Fruit fly (Drosophila melanogaster) whole organism, embryonic: ENCODE results near the gene CG7806.
A peak's percentile ranks its signal among the peaks of the same experiment; 100 is the strongest.

Experiments
- CG10209 ChIP-seq: fragments of 200-800 bp; sonication (Bioruptor generic); optimal IDR thresholded peaks from 3 replicates; lab custom pipeline; 2017; ENCODE audit warnings: missing biosample characterization, mild to moderate bottlenecking, missing genetic modification characterization, missing genetic modification reagents
- CG11093 ChIP-seq: fragments of 200-800 bp; sonication (Bioruptor generic); IDR thresholded peaks from 3 replicates; pipeline ENCODE4 v1.3.6; 2022; ENCODE audit warnings: missing biosample characterization, missing genetic modification characterization
- CG14667 ChIP-seq: fragments of 200-800 bp; sonication (Bioruptor generic); IDR thresholded peaks from 2 replicates; pipeline ENCODE4 v1.3.6; 2022; ENCODE audit warnings: missing biosample characterization, missing genetic modification characterization
- CG14860 ChIP-seq: fragments of 200-800 bp; sonication (Bioruptor generic); IDR thresholded peaks from 3 replicates; pipeline ENCODE4 v1.3.6; 2022; ENCODE audit warnings: missing biosample characterization, missing genetic modification characterization; ENCODE audit not compliant: partially characterized antibody
- CG15601 ChIP-seq: fragments of 200-800 bp; sonication (Bioruptor generic); optimal IDR thresholded peaks from 3 replicates; lab custom pipeline; 2019; ENCODE audit warnings: missing biosample characterization, mild to moderate bottlenecking, missing genetic modification characterization, moderate library complexity
- CG16813 ChIP-seq: fragments of 200-800 bp; sonication (Bioruptor generic); IDR thresholded peaks from 3 replicates; pipeline ENCODE4 v1.3.6; 2022; ENCODE audit warnings: missing biosample characterization, missing genetic modification characterization; ENCODE audit not compliant: partially characterized antibody
- CG17186 ChIP-seq: fragments of 200-800 bp; sonication (Bioruptor generic); optimal IDR thresholded peaks from 3 replicates; lab custom pipeline; 2017; ENCODE audit warnings: missing biosample characterization, missing genetic modification reagents, missing genetic modification characterization
- CG17385 ChIP-seq: fragments of 200-800 bp; sonication (Bioruptor generic); optimal IDR thresholded peaks from 3 replicates; lab custom pipeline; 2018; ENCODE audit warnings: missing biosample characterization, mild to moderate bottlenecking, missing genetic modification characterization
- CG17912 ChIP-seq: fragments of 200-800 bp; sonication (Bioruptor generic); optimal IDR thresholded peaks from 2 replicates; lab custom pipeline; 2018; ENCODE audit warnings: missing biosample characterization, mild to moderate bottlenecking, missing genetic modification characterization
- CG18619 ChIP-seq: fragments of 200-800 bp; sonication (Bioruptor generic); optimal IDR thresholded peaks from 3 replicates; lab custom pipeline; 2017; ENCODE audit warnings: missing biosample characterization, mild to moderate bottlenecking, missing genetic modification characterization
- CG2116 ChIP-seq: fragments of 200-800 bp; sonication (Bioruptor generic); optimal IDR thresholded peaks from 3 replicates; lab custom pipeline; 2018; ENCODE audit warnings: missing biosample characterization, mild to moderate bottlenecking, missing genetic modification characterization
- CG30403 ChIP-seq: fragments of 200-800 bp; sonication (Bioruptor generic); optimal IDR thresholded peaks from 3 replicates; lab custom pipeline; 2016; ENCODE audit warnings: missing biosample characterization, missing genetic modification characterization
- CG32767 ChIP-seq: fragments of 200-800 bp; sonication (Bioruptor generic); IDR thresholded peaks from 2 replicates; pipeline ENCODE4 v1.3.6; 2022; ENCODE audit warnings: missing biosample characterization, missing genetic modification characterization
- CG4360 ChIP-seq: fragments of 200-800 bp; sonication (Bioruptor generic); IDR thresholded peaks from 2 replicates; pipeline ENCODE4 v1.3.6; 2022; ENCODE audit warnings: missing biosample characterization, missing genetic modification characterization
- CG5180 ChIP-seq: fragments of 200-800 bp; sonication (Bioruptor generic); optimal IDR thresholded peaks from 3 replicates; lab custom pipeline; 2017; ENCODE audit warnings: missing biosample characterization, missing genetic modification characterization, mild to moderate bottlenecking, moderate library complexity, missing genetic modification reagents
- CG6654 ChIP-seq: fragments of 200-800 bp; sonication (Bioruptor generic); optimal IDR thresholded peaks from 2 replicates; lab custom pipeline; 2017; ENCODE audit warnings: missing biosample characterization, mild to moderate bottlenecking, missing genetic modification characterization
- CG7357 ChIP-seq: fragments of 200-800 bp; sonication (Bioruptor generic); IDR thresholded peaks from 3 replicates; pipeline ENCODE4 v1.3.6; 2022; ENCODE audit warnings: missing biosample characterization, missing genetic modification characterization
- CG9817 ChIP-seq: fragments of 200-800 bp; sonication (Bioruptor generic); optimal IDR thresholded peaks from 2 replicates; lab custom pipeline; 2018; ENCODE audit warnings: missing biosample characterization, mild to moderate bottlenecking, missing genetic modification characterization, moderate library complexity
- Chrac-16 ChIP-seq: fragments of 200-800 bp; sonication (Bioruptor generic); optimal IDR thresholded peaks from 3 replicates; lab custom pipeline; 2016; ENCODE audit warnings: missing biosample characterization, missing genetic modification characterization
- D19A ChIP-seq: fragments of 200-800 bp; optimal IDR thresholded peaks from 3 replicates; lab custom pipeline; 2019; ENCODE audit warnings: missing biosample characterization, mild to moderate bottlenecking, missing genetic modification characterization, moderate library complexity
- Dek ChIP-seq: fragments of 200-800 bp; sonication (Bioruptor generic); optimal IDR thresholded peaks from 3 replicates; lab custom pipeline; 2019; ENCODE audit warnings: missing biosample characterization, mild to moderate bottlenecking, missing genetic modification characterization, moderate library complexity
- Dip2 ChIP-seq: fragments of 200-800 bp; sonication (Bioruptor generic); IDR thresholded peaks from 2 replicates; pipeline ENCODE4 v1.3.6; 2022; ENCODE audit warnings: missing biosample characterization, missing genetic modification characterization
- Ets97D ChIP-seq: fragments of 200-800 bp; sonication (Bioruptor generic); optimal IDR thresholded peaks from 3 replicates; lab custom pipeline; 2016; ENCODE audit warnings: missing biosample characterization, missing genetic modification characterization
- NFAT ChIP-seq: fragments of 200-800 bp; sonication (Bioruptor generic); IDR thresholded peaks from 2 replicates; pipeline ENCODE4 v1.3.6; 2022; ENCODE audit warnings: missing biosample characterization, missing genetic modification characterization
- Oli ChIP-seq: fragments of 200-800 bp; sonication (Bioruptor generic); optimal IDR thresholded peaks from 2 replicates; lab custom pipeline; 2018; ENCODE audit warnings: missing biosample characterization, mild to moderate bottlenecking, missing genetic modification characterization, moderate library complexity
- Optix ChIP-seq: fragments of 200-800 bp; sonication (Bioruptor generic); IDR thresholded peaks from 3 replicates; pipeline ENCODE4 v1.3.6; 2022; ENCODE audit warnings: missing biosample characterization, missing genetic modification characterization
- Ptx1 ChIP-seq: fragments of 200-800 bp; sonication (Bioruptor generic); IDR thresholded peaks from 2 replicates; pipeline ENCODE4 v1.3.6; 2022; ENCODE audit warnings: missing biosample characterization, missing genetic modification characterization
- Sry-δ ChIP-seq: fragments of 200-800 bp; sonication (Bioruptor generic); optimal IDR thresholded peaks from 2 replicates; lab custom pipeline; 2016; ENCODE audit warnings: missing biosample characterization, missing genetic modification characterization
- ara ChIP-seq: fragments of 200-800 bp; sonication (Bioruptor generic); IDR thresholded peaks from 2 replicates; pipeline ENCODE4 v1.3.6; 2022; ENCODE audit warnings: missing biosample characterization, missing genetic modification characterization
- ci ChIP-seq: fragments of 200-800 bp; sonication (Bioruptor generic); IDR thresholded peaks from 3 replicates; pipeline ENCODE4 v1.3.6; 2022; ENCODE audit warnings: missing biosample characterization, missing genetic modification characterization
- dan ChIP-seq: fragments of 200-800 bp; sonication (Bioruptor generic); IDR thresholded peaks from 2 replicates; pipeline ENCODE4 v1.3.6; 2022; ENCODE audit warnings: missing biosample characterization, missing genetic modification characterization
- eve ChIP-seq, 2 experiments: fragments of >200 bp; optimal IDR thresholded peaks; 2 replicates each; lab custom pipeline; 2017; ENCODE audit warnings: missing biosample characterization in 2 of 2, missing genetic modification characterization in 2 of 2
- ewg ChIP-seq: fragments of 200-800 bp; sonication (Bioruptor generic); optimal IDR thresholded peaks from 3 replicates; lab custom pipeline; 2017; ENCODE audit warnings: mild to moderate bottlenecking, missing biosample characterization, missing genetic modification reagents, missing genetic modification characterization
- eyg ChIP-seq: fragments of 200-800 bp; sonication (Bioruptor generic); optimal IDR thresholded peaks from 3 replicates; lab custom pipeline; 2016; ENCODE audit warnings: missing biosample characterization, missing genetic modification characterization
- fru ChIP-seq: fragments of >200 bp; optimal IDR thresholded peaks from 2 replicates; lab custom pipeline; 2017
- gce ChIP-seq: fragments of 200-800 bp; sonication (Bioruptor generic); IDR thresholded peaks from 3 replicates; pipeline ENCODE4 v1.3.6; 2022; ENCODE audit warnings: missing biosample characterization, missing genetic modification characterization
- hkb ChIP-seq, 2 experiments: fragments of 200-800 bp in 1 of 2; fragments of >200 bp in 1 of 2; sonication (Bioruptor generic) in 1 of 2; IDR thresholded peaks in 1 of 2; optimal IDR thresholded peaks in 1 of 2; 2 replicates each; pipeline versions ENCODE4 v1.3.6 to Lab custom; 2017 to 2022; ENCODE audit warnings: missing biosample characterization in 1 of 2, missing genetic modification characterization in 1 of 2
- knrl ChIP-seq: fragments of 200-800 bp; sonication (Bioruptor generic); IDR thresholded peaks from 3 replicates; pipeline ENCODE4 v1.3.6; 2022; ENCODE audit warnings: missing biosample characterization, missing genetic modification characterization; ENCODE audit not compliant: partially characterized antibody
- lilli ChIP-seq: fragments of 200-800 bp; sonication (Bioruptor generic); optimal IDR thresholded peaks from 3 replicates; lab custom pipeline; 2016; ENCODE audit warnings: missing biosample characterization, missing genetic modification characterization
- lov ChIP-seq, 2 experiments: fragments of 200-800 bp in 1 of 2; fragments of >200 bp in 1 of 2; sonication (Bioruptor generic) in 1 of 2; IDR thresholded peaks in 1 of 2; optimal IDR thresholded peaks in 1 of 2; 2 replicates in 1 of 2; 3 replicates in 1 of 2; pipeline versions ENCODE4 v1.3.6 to Lab custom; 2017 to 2022; ENCODE audit warnings: missing biosample characterization in 1 of 2, missing genetic modification characterization in 1 of 2
- maf-S ChIP-seq: fragments of 200-800 bp; sonication (Bioruptor generic); optimal IDR thresholded peaks from 2 replicates; lab custom pipeline; 2016; ENCODE audit warnings: missing biosample characterization, missing genetic modification characterization
- onecut ChIP-seq: fragments of 200-800 bp; sonication (Bioruptor generic); IDR thresholded peaks from 2 replicates; pipeline ENCODE4 v1.3.6; 2022; ENCODE audit warnings: missing biosample characterization, missing genetic modification characterization
- peb ChIP-seq: fragments of 200-800 bp; sonication (Bioruptor generic); IDR thresholded peaks from 2 replicates; pipeline ENCODE4 v1.3.6; 2022; ENCODE audit warnings: missing biosample characterization, missing genetic modification characterization
- pho ChIP-seq: fragments of 200-800 bp; sonication (Bioruptor generic); optimal IDR thresholded peaks from 2 replicates; lab custom pipeline; 2016; ENCODE audit warnings: missing biosample characterization, missing genetic modification characterization
- repo ChIP-seq: fragments of 200-800 bp; sonication (Bioruptor generic); optimal IDR thresholded peaks from 2 replicates; lab custom pipeline; 2016; ENCODE audit warnings: missing biosample characterization, missing genetic modification characterization
- rib ChIP-seq: fragments of 200-800 bp; sonication (Bioruptor generic); IDR thresholded peaks from 2 replicates; pipeline ENCODE4 v1.3.6; 2022; ENCODE audit warnings: missing biosample characterization, missing genetic modification characterization
- schlank ChIP-seq: fragments of 200-800 bp; sonication (Bioruptor generic); optimal IDR thresholded peaks from 2 replicates; lab custom pipeline; 2018; ENCODE audit warnings: missing biosample characterization, mild to moderate bottlenecking, missing genetic modification characterization
- slbo ChIP-seq: fragments of 200-800 bp; sonication (Bioruptor generic); IDR thresholded peaks from 2 replicates; pipeline ENCODE4 v1.3.6; 2022; ENCODE audit warnings: missing biosample characterization, missing genetic modification characterization
- zfh2 ChIP-seq: fragments of 200-800 bp; sonication (Bioruptor generic); optimal IDR thresholded peaks from 2 replicates; lab custom pipeline; 2016; ENCODE audit warnings: missing biosample characterization, missing genetic modification characterization

Gene CG7806

dm6 chr2L:8365701-8366643 is 54.8 kb downstream of the CG7806 start, which contains the start of gene Pp2A-29B (continued):
- TF ChIP-seq CG30403 (peak; percentile 19), ewg (GFP tag; lab: Kevin White, UChicago) (no peak), schlank (tag; lab: Kevin White, UChicago) (no peak), CG4360 (no peak), Sry-δ (GFP tag; lab: Kevin White, UChicago) (peak; percentile 92), hkb (optimal IDR thresholded peaks at IDR 0.05; lab: Kevin White, UChicago) (no peak), hkb (GFP tag; IDR thresholded peaks at IDR 0.05; lab: Robert Waterston, UW) (no peak), pho (GFP tag; lab: Kevin White, UChicago) (no peak), CG7357 (no peak), Ets97D (GFP tag; lab: Kevin White, UChicago) (peak; percentile 31), CG14860 (peak; percentile 100), CG14667 (no peak), knrl (GFP tag; lab: Robert Waterston, UW) (peak; percentile 100), Dek (tag; lab: Kevin White, UChicago) (peak; percentile 12), ara (no peak), eyg (GFP tag; lab: Kevin White, UChicago) (no peak), gce (no peak), CG9817 (tag; lab: Kevin White, UChicago) (peak; percentile 17), CG2116 (peak; percentile 91), maf-S (GFP tag; lab: Kevin White, UChicago) (no peak), CG6654 (GFP tag; lab: Kevin White, UChicago) (no peak), zfh2 (GFP tag; lab: Kevin White, UChicago) (peak; percentile 29), Chrac-16 (GFP tag; lab: Kevin White, UChicago) (no peak), eve (GFP tag; optimal IDR thresholded peaks at IDR 0.05; lab: Kevin White, UChicago) (no peak), Optix (no peak), CG11093 (GFP tag; lab: Robert Waterston, UW) (no peak), D19A (tag; lab: Kevin White, UChicago) (peak; percentile 19), ci (GFP tag; lab: Robert Waterston, UW) (no peak), Dip2 (GFP tag; lab: Robert Waterston, UW) (no peak), Ptx1 (GFP tag; lab: Robert Waterston, UW) (no peak), CG17186 (GFP tag; lab: Kevin White, UChicago) (peak; percentile 74), CG5180 (GFP tag; lab: Kevin White, UChicago) (no peak), CG32767 (GFP tag; lab: Robert Waterston, UW) (peak; percentile 33; the same call in 1 of the 2 replicates), peb (GFP tag; lab: Robert Waterston, UW) (no peak), CG17912 (peak; percentile 7), rib (GFP tag; lab: Robert Waterston, UW) (no peak), CG16813 (GFP tag; lab: Robert Waterston, UW) (peak; percentile 100), Oli (tag; lab: Kevin White, UChicago) (no peak), NFAT (GFP tag; lab: Robert Waterston, UW) (no peak), CG15601 (tag; lab: Kevin White, UChicago) (peak; percentile 56), slbo (GFP tag; lab: Robert Waterston, UW) (peak; percentile 56; the same call in 1 of the 2 replicates), onecut (no peak), repo (GFP tag; lab: Kevin White, UChicago) (no peak), dan (GFP tag; lab: Robert Waterston, UW) (no peak), lilli (GFP tag; lab: Kevin White, UChicago) (peak; percentile 8), CG18619 (GFP tag; lab: Kevin White, UChicago) (peak; percentile 27), lov (optimal IDR thresholded peaks at IDR 0.05; lab: Kevin White, UChicago) (no peak), lov (GFP tag; IDR thresholded peaks at IDR 0.05; lab: Robert Waterston, UW) (no peak), CG10209 (no peak), fru (lab: Kevin White, UChicago) (no peak), CG17385 (GFP tag; lab: Kevin White, UChicago) (peak; percentile 6)
